Fruit fly (Drosophila melanogaster): ENCODE data around the gene Cbs.

The Cbs gene

DNA sequence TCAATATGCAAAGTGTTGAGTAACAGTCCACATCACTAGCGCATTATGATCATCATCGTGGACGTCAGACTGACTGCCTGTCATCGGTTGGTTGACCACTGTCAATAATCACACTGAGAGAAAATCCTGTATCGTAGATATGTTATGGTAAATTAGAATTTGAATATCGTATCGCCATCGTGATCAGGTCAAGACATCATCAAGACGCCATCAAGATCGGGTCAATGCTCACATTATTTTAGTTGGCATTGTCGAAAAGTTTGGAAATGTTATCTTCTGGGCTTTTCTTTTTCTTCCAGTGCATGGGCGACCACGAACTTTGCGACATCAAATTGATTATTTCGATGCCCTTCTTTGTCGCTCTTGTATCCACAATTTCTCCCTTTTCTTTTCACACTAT is 14.1 kb downstream of the Cbs start (continued):
- TF ChIP-seq CG1832 (GFP tag; optimal IDR thresholded peaks at IDR 0.05) (no peak), CG10321 (GFP tag; IDR thresholded peaks at IDR 0.05) (0 out of 2 replicates have a peak, but pooled peaks have one; percentile 56), Dip3 (GFP tag; optimal IDR thresholded peaks at IDR 0.05) (peak; percentile 67), Hr39 (optimal IDR thresholded peaks at IDR 0.05) (no peak), sisA (GFP tag; IDR thresholded peaks at IDR 0.05) (peak; percentile 87), CG8089 (GFP tag; optimal IDR thresholded peaks at IDR 0.05) (peak; percentile 87), CG12219 (GFP tag; optimal IDR thresholded peaks at IDR 0.05) (peak; percentile 94), lilli (GFP tag; optimal IDR thresholded peaks at IDR 0.05) (peak; percentile 88), CG2129 (GFP tag; IDR thresholded peaks at IDR 0.05; ENCODE audit: partially characterized antibody) (no peak), CG17912 (GFP tag; optimal IDR thresholded peaks at IDR 0.05) (peak; percentile 80), CG4404 (GFP tag; IDR thresholded peaks at IDR 0.05) (peak; percentile 32; the same call in 1 of the 2 replicates), sqz (GFP tag; optimal IDR thresholded peaks at IDR 0.05) (peak; percentile 66), danr (GFP tag; IDR thresholded peaks at IDR 0.05) (peak; percentile 53), CG17361 (GFP tag; IDR thresholded peaks at IDR 0.05) (peak; percentile 88), tll (GFP tag; optimal IDR thresholded peaks at IDR 0.05) (no peak), CG9797 (GFP tag; optimal IDR thresholded peaks at IDR 0.05) (no peak), CG31365 (tag; optimal IDR thresholded peaks at IDR 0.05) (peak; percentile 73), CG12942 (GFP tag; optimal IDR thresholded peaks at IDR 0.05) (peak; percentile 89), NfI (GFP tag; optimal IDR thresholded peaks at IDR 0.05) (peak; percentile 93), mam (GFP tag; optimal IDR thresholded peaks at IDR 0.05) (peak; percentile 88), CG4820 (GFP tag; optimal IDR thresholded peaks at IDR 0.05) (peak; percentile 84), sug (tag; optimal IDR thresholded peaks at IDR 0.05) (peak; percentile 47), Optix (GFP tag; IDR thresholded peaks at IDR 0.05) (peak; percentile 88), Myb (GFP tag; optimal IDR thresholded peaks at IDR 0.05) (peak; percentile 75), Gsc (GFP tag; IDR thresholded peaks at IDR 0.05) (peak; percentile 52; the same call in 1 of the 2 replicates), amos (GFP tag; IDR thresholded peaks at IDR 0.05; ENCODE audit: partially characterized antibody) (no peak), Antp (GFP tag; optimal IDR thresholded peaks at IDR 0.05) (peak; percentile 91), pros (GFP tag; optimal IDR thresholded peaks at IDR 0.05) (peak; percentile 72), CG2678 (tag; optimal IDR thresholded peaks at IDR 0.05) (peak; percentile 93), C15 (GFP tag; IDR thresholded peaks at IDR 0.05) (no peak), nmo (GFP tag; optimal IDR thresholded peaks at IDR 0.05) (peak; percentile 94), CG11560 (tag; IDR thresholded peaks at IDR 0.05) (peak; percentile 58; the same call in 1 of the 3 replicates), Six4 (GFP tag; optimal IDR thresholded peaks at IDR 0.05) (peak; percentile 79), HLH54F (GFP tag; optimal IDR thresholded peaks at IDR 0.05) (peak; percentile 81), eve (GFP tag; optimal IDR thresholded peaks at IDR 0.05) (peak in 1 of 2 experiments; percentile 96), Doc3 (GFP tag; IDR thresholded peaks at IDR 0.05; ENCODE audit: partially characterized antibody) (no peak), CG13287 (GFP tag; IDR thresholded peaks at IDR 0.05; ENCODE audit: partially characterized antibody) (no peak), kni (GFP tag; optimal IDR thresholded peaks at IDR 0.05) (peak; percentile 92), CG5245 (GFP tag; optimal IDR thresholded peaks at IDR 0.05) (peak; percentile 84), CG11696 (GFP tag; IDR thresholded peaks at IDR 0.05) (peak; percentile 76), CG6272 (GFP tag; IDR thresholded peaks at IDR 0.05) (peak; percentile 42; the same call in 1 of the 2 replicates), cad (GFP tag; optimal IDR thresholded peaks at IDR 0.05) (no peak), bcd (GFP tag; optimal IDR thresholded peaks at IDR 0.05) (peak; percentile 87), CG6683 (GFP tag; optimal IDR thresholded peaks at IDR 0.05) (peak; percentile 66), fd64A (GFP tag; optimal IDR thresholded peaks at IDR 0.05) (peak; percentile 83), ems (GFP tag; optimal IDR thresholded peaks at IDR 0.05) (peak; percentile 84), CG43689 (GFP tag; IDR thresholded peaks at IDR 0.05) (peak; percentile 80), pzg (GFP tag; optimal IDR thresholded peaks at IDR 0.05) (no peak), bsh (GFP tag; optimal IDR thresholded peaks at IDR 0.05) (peak; percentile 67 to 96), CG18619 (GFP tag; optimal IDR thresholded peaks at IDR 0.05) (peak; percentile 86), ind (GFP tag; optimal IDR thresholded peaks at IDR 0.05) (peak; percentile 89), CTCF (GFP tag; optimal IDR thresholded peaks at IDR 0.05) (no peak)

Measured in whole organism, embryonic.